Fruit fly (Drosophila melanogaster) whole organism, embryonic: ENCODE measurements around the gene tweek.
A peak's percentile ranks its signal among the peaks of the same experiment; 100 is the strongest.

Experiments used
- Adf1 ChIP-seq: fragments of 200-800 bp; sonication (Bioruptor generic); IDR thresholded peaks from 2 replicates; pipeline ENCODE4 v1.3.6; 2022; ENCODE audit warnings: missing biosample characterization, missing genetic modification characterization
- C15 ChIP-seq: fragments of 200-800 bp; sonication (Bioruptor generic); IDR thresholded peaks from 3 replicates; pipeline ENCODE4 v1.3.6; 2022; ENCODE audit warnings: missing biosample characterization, missing genetic modification characterization
- CG13424 ChIP-seq: fragments of 200-800 bp; sonication (Bioruptor generic); optimal IDR thresholded peaks from 2 replicates; lab custom pipeline; 2019; ENCODE audit warnings: missing biosample characterization, mild to moderate bottlenecking, missing genetic modification characterization, moderate library complexity
- CG13775 ChIP-seq: fragments of 200-800 bp; sonication (Bioruptor generic); optimal IDR thresholded peaks from 3 replicates; lab custom pipeline; 2017; ENCODE audit warnings: missing biosample characterization, mild to moderate bottlenecking, missing genetic modification characterization
- CG17385 ChIP-seq: fragments of 200-800 bp; sonication (Bioruptor generic); optimal IDR thresholded peaks from 3 replicates; lab custom pipeline; 2018; ENCODE audit warnings: missing biosample characterization, mild to moderate bottlenecking, missing genetic modification characterization
- CG18262 ChIP-seq: fragments of 200-800 bp; optimal IDR thresholded peaks from 3 replicates; lab custom pipeline; 2019; ENCODE audit warnings: missing biosample characterization, mild to moderate bottlenecking, missing genetic modification characterization, moderate library complexity
- CG2889 ChIP-seq: fragments of 200-800 bp; sonication (Bioruptor generic); IDR thresholded peaks from 3 replicates; pipeline ENCODE4 v1.3.6; 2022; ENCODE audit warnings: missing biosample characterization, missing genetic modification characterization
- CG31388 ChIP-seq: fragments of 200-800 bp; sonication (Bioruptor generic); optimal IDR thresholded peaks from 2 replicates; lab custom pipeline; 2016; ENCODE audit warnings: missing biosample characterization, missing genetic modification characterization
- CG34376 ChIP-seq: fragments of 200-800 bp; sonication (Bioruptor generic); optimal IDR thresholded peaks from 2 replicates; lab custom pipeline; 2018; ENCODE audit warnings: missing biosample characterization, mild to moderate bottlenecking, missing genetic modification characterization
- CG3847 ChIP-seq: fragments of 200-800 bp; sonication (Bioruptor generic); IDR thresholded peaks from 2 replicates; pipeline ENCODE4 v1.3.6; 2022; ENCODE audit warnings: missing biosample characterization, missing genetic modification characterization
- CG6272 ChIP-seq: fragments of 200-800 bp; sonication (Bioruptor generic); IDR thresholded peaks from 2 replicates; pipeline ENCODE4 v1.3.6; 2022; ENCODE audit warnings: missing biosample characterization, missing genetic modification characterization
- CG8290 ChIP-seq, 3 experiments: fragments of 200-800 bp; sonication (Bioruptor generic); optimal IDR thresholded peaks; 2 replicates each; lab custom pipeline; 2016 to 2019; ENCODE audit warnings: missing biosample characterization in 3 of 3, missing genetic modification characterization in 3 of 3, mild to moderate bottlenecking in 2 of 3, moderate library complexity in 1 of 3
- CG8388 ChIP-seq: fragments of 200-800 bp; sonication (Bioruptor generic); optimal IDR thresholded peaks from 2 replicates; lab custom pipeline; 2019; ENCODE audit warnings: missing biosample characterization, mild to moderate bottlenecking, missing genetic modification characterization, moderate library complexity
- CG9609 ChIP-seq: fragments of 200-800 bp; sonication (Bioruptor generic); optimal IDR thresholded peaks from 3 replicates; lab custom pipeline; 2016; ENCODE audit warnings: missing biosample characterization, missing genetic modification characterization
- CG9797 ChIP-seq: fragments of 200-800 bp; sonication (Bioruptor generic); optimal IDR thresholded peaks from 3 replicates; lab custom pipeline; 2018; ENCODE audit warnings: missing biosample characterization, mild to moderate bottlenecking, missing genetic modification characterization
- Camta ChIP-seq: fragments of 200-800 bp; sonication (Bioruptor generic); optimal IDR thresholded peaks from 2 replicates; lab custom pipeline; 2016; ENCODE audit warnings: missing biosample characterization, missing genetic modification characterization
- Dad ChIP-seq: fragments of 200-800 bp; sonication (Bioruptor generic); optimal IDR thresholded peaks from 3 replicates; lab custom pipeline; 2016; ENCODE audit warnings: missing biosample characterization, missing genetic modification characterization
- Doc2 ChIP-seq: fragments of 200-800 bp; sonication (Bioruptor generic); IDR thresholded peaks from 2 replicates; pipeline ENCODE4 v1.3.6; 2022; ENCODE audit warnings: missing biosample characterization, missing genetic modification characterization
- Drgx ChIP-seq: fragments of 200-800 bp; sonication (Bioruptor generic); IDR thresholded peaks from 2 replicates; pipeline ENCODE4 v1.3.6; 2022; ENCODE audit warnings: missing biosample characterization, missing genetic modification characterization
- H2.0 ChIP-seq: fragments of 200-800 bp; sonication (Bioruptor generic); IDR thresholded peaks from 2 replicates; pipeline ENCODE4 v1.3.6; 2022; ENCODE audit warnings: missing biosample characterization, missing genetic modification characterization
- Hmx ChIP-seq: fragments of 200-800 bp; sonication (Bioruptor generic); optimal IDR thresholded peaks from 2 replicates; lab custom pipeline; 2016; ENCODE audit warnings: missing biosample characterization, missing genetic modification characterization
- MBD-R2 ChIP-seq: fragments of 200-800 bp; sonication (Bioruptor generic); IDR thresholded peaks from 2 replicates; pipeline ENCODE4 v1.3.6; 2022; ENCODE audit warnings: missing biosample characterization, missing genetic modification characterization
- MESR4 ChIP-seq: fragments of 200-800 bp; sonication (Bioruptor generic); optimal IDR thresholded peaks from 2 replicates; lab custom pipeline; 2018; ENCODE audit warnings: missing biosample characterization, mild to moderate bottlenecking, missing genetic modification characterization, moderate library complexity
- Mad ChIP-seq: fragments of 200-800 bp; sonication (Bioruptor generic); optimal IDR thresholded peaks from 2 replicates; lab custom pipeline; 2016; ENCODE audit warnings: missing biosample characterization, missing genetic modification characterization
- Max ChIP-seq: fragments of 200-800 bp; sonication (Bioruptor generic); optimal IDR thresholded peaks from 2 replicates; lab custom pipeline; 2016; ENCODE audit warnings: missing biosample characterization, mild to moderate bottlenecking, missing genetic modification characterization
- Med ChIP-seq: fragments of 200-800 bp; sonication (Bioruptor generic); peaks from one replicate; lab custom pipeline; 2016; ENCODE audit warnings: missing biosample characterization, missing genetic modification characterization, mild to moderate bottlenecking, inconsistent platforms, moderate library complexity
- NfI ChIP-seq: fragments of 200-800 bp; sonication (Bioruptor generic); optimal IDR thresholded peaks from 3 replicates; lab custom pipeline; 2018; ENCODE audit warnings: missing biosample characterization, mild to moderate bottlenecking, missing genetic modification characterization, moderate library complexity
- Oli ChIP-seq: fragments of 200-800 bp; sonication (Bioruptor generic); optimal IDR thresholded peaks from 2 replicates; lab custom pipeline; 2018; ENCODE audit warnings: missing biosample characterization, mild to moderate bottlenecking, missing genetic modification characterization, moderate library complexity
- Sox102F ChIP-seq: fragments of 200-800 bp; sonication (Bioruptor generic); optimal IDR thresholded peaks from 2 replicates; lab custom pipeline; 2018; ENCODE audit warnings: missing biosample characterization, mild to moderate bottlenecking, missing genetic modification characterization, moderate library complexity
- Taf1 ChIP-seq: fragments of 200-800 bp; sonication (Bioruptor generic); IDR thresholded peaks from 2 replicates; pipeline ENCODE4 v1.3.6; 2022; ENCODE audit warnings: missing biosample characterization, missing genetic modification characterization
- aop ChIP-seq: fragments of 200-800 bp; sonication (Bioruptor generic); IDR thresholded peaks from 2 replicates; pipeline ENCODE4 v1.3.6; 2022; ENCODE audit warnings: missing biosample characterization, missing genetic modification characterization
- ato ChIP-seq: fragments of 200-800 bp; sonication (Bioruptor generic); IDR thresholded peaks from 2 replicates; pipeline ENCODE4 v1.3.6; 2022; ENCODE audit warnings: missing biosample characterization, missing genetic modification characterization; ENCODE audit not compliant: partially characterized antibody
- bbx ChIP-seq: fragments of 200-800 bp; sonication (Bioruptor generic); IDR thresholded peaks from 2 replicates; pipeline ENCODE4 v1.3.6; 2022; ENCODE audit warnings: missing biosample characterization, missing genetic modification characterization; ENCODE audit not compliant: partially characterized antibody
- chinmo ChIP-seq: fragments of 200-800 bp; sonication (Bioruptor generic); IDR thresholded peaks from 4 replicates; pipeline ENCODE4 v1.3.6; 2022; ENCODE audit warnings: missing biosample characterization, missing genetic modification characterization; ENCODE audit not compliant: partially characterized antibody
- ci ChIP-seq: fragments of 200-800 bp; sonication (Bioruptor generic); IDR thresholded peaks from 3 replicates; pipeline ENCODE4 v1.3.6; 2022; ENCODE audit warnings: missing biosample characterization, missing genetic modification characterization
- corto ChIP-seq: fragments of 200-800 bp; sonication (Bioruptor generic); optimal IDR thresholded peaks from 2 replicates; lab custom pipeline; 2016; ENCODE audit warnings: missing biosample characterization, mild to moderate bottlenecking, missing genetic modification characterization, moderate library complexity
- da ChIP-seq: fragments of 200-800 bp; sonication (Bioruptor generic); optimal IDR thresholded peaks from 2 replicates; lab custom pipeline; 2016; ENCODE audit warnings: missing biosample characterization, missing genetic modification characterization
- fd96Cb ChIP-seq: fragments of 200-800 bp; sonication (Bioruptor generic); optimal IDR thresholded peaks from 2 replicates; lab custom pipeline; 2018; ENCODE audit warnings: missing biosample characterization, mild to moderate bottlenecking, missing genetic modification characterization, moderate library complexity
- fu2 ChIP-seq: fragments of 200-800 bp; sonication (Bioruptor generic); optimal IDR thresholded peaks from 2 replicates; lab custom pipeline; 2016; ENCODE audit warnings: missing biosample characterization, missing genetic modification characterization
- grn ChIP-seq: fragments of 200-800 bp; sonication (Bioruptor generic); optimal IDR thresholded peaks from 3 replicates; lab custom pipeline; 2017; ENCODE audit warnings: missing biosample characterization, missing genetic modification characterization
- hb ChIP-seq: fragments of 200-800 bp; sonication (Bioruptor generic); IDR thresholded peaks from 3 replicates; pipeline ENCODE4 v1.3.6; 2022; ENCODE audit warnings: missing biosample characterization, missing genetic modification characterization; ENCODE audit not compliant: partially characterized antibody
- her ChIP-seq: fragments of 200-800 bp; sonication (Bioruptor generic); optimal IDR thresholded peaks from 2 replicates; lab custom pipeline; 2016; ENCODE audit warnings: missing biosample characterization, missing genetic modification characterization
- lilli ChIP-seq: fragments of 200-800 bp; sonication (Bioruptor generic); optimal IDR thresholded peaks from 3 replicates; lab custom pipeline; 2016; ENCODE audit warnings: missing biosample characterization, missing genetic modification characterization
- lola ChIP-seq, 3 experiments: fragments of >200 bp in 2 of 3; fragments of 200-800 bp in 1 of 3; sonication (Bioruptor generic) in 1 of 3; optimal IDR thresholded peaks; 2 replicates each; lab custom pipeline; 2017 to 2019; ENCODE audit warnings: missing biosample characterization in 3 of 3, missing genetic modification characterization in 3 of 3, mild to moderate bottlenecking in 1 of 3, moderate library complexity in 1 of 3
- nmo ChIP-seq: fragments of 200-800 bp; sonication (Bioruptor generic); optimal IDR thresholded peaks from 2 replicates; lab custom pipeline; 2018; ENCODE audit warnings: missing biosample characterization, mild to moderate bottlenecking, missing genetic modification characterization, moderate library complexity
- prd ChIP-seq, 3 experiments: fragments of >200 bp in 2 of 3; fragments of 200-800 bp in 1 of 3; sonication (Bioruptor generic) in 1 of 3; optimal IDR thresholded peaks in 2 of 3; IDR thresholded peaks in 1 of 3; 2 replicates in 2 of 3; 3 replicates in 1 of 3; pipeline versions ENCODE4 v1.3.6 to Lab custom; 2017 to 2022; ENCODE audit warnings: missing biosample characterization in 1 of 3, missing genetic modification characterization in 1 of 3
- rib ChIP-seq: fragments of 200-800 bp; sonication (Bioruptor generic); IDR thresholded peaks from 2 replicates; pipeline ENCODE4 v1.3.6; 2022; ENCODE audit warnings: missing biosample characterization, missing genetic modification characterization
- sens ChIP-seq: fragments of 200-800 bp; sonication (Bioruptor generic); peaks from one replicate; lab custom pipeline; 2016; ENCODE audit warnings: missing biosample characterization, missing genetic modification characterization
- slp2 ChIP-seq: fragments of 200-800 bp; sonication (Bioruptor generic); optimal IDR thresholded peaks from 2 replicates; lab custom pipeline; 2016; ENCODE audit warnings: missing biosample characterization, missing genetic modification characterization
- vvl ChIP-seq: fragments of 200-800 bp; sonication (Bioruptor generic); IDR thresholded peaks from 2 replicates; pipeline ENCODE4 v1.3.6; 2022; ENCODE audit warnings: missing biosample characterization, missing genetic modification characterization
- yki ChIP-seq: fragments of >200 bp; optimal IDR thresholded peaks from 3 replicates; lab custom pipeline; 2018

tweek gene

DNA sequence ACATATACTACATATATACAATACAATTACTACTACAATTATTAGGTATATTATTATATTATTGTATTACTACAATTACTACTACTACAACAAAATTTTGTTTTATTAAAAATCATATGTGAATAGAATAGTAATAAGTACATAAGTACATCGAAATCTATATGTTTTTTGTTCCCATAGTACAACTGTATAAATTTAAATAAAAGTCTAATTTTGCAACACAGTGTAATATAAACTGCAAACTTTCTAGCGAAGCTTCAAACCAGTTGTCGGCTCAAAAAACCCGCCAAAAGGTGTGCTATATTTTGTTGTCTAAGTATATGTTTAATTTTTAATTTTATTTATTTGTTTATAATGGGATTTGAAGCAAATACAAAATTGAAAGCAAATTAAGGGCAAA, 28.7 kb upstream of the tweek start (continued):
- TF ChIP-seq lola (GFP tag; optimal IDR thresholded peaks at IDR 0.05; lab: Kevin White, UChicago) (peak in 1 of 3 experiments; percentile 37), nmo (peak; percentile 27), hb (GFP tag; lab: Robert Waterston, UW) (no peak), sens (peak; percentile 40), MESR4 (GFP tag; lab: Kevin White, UChicago) (no peak), corto (no peak), C15 (no peak), Med (GFP tag; lab: Kevin White, UChicago) (no peak), Oli (tag; lab: Kevin White, UChicago) (no peak), NfI (GFP tag; lab: Kevin White, UChicago) (no peak), Doc2 (GFP tag; lab: Robert Waterston, UW) (no peak), lilli (GFP tag; lab: Kevin White, UChicago) (no peak), CG8388 (GFP tag; lab: Kevin White, UChicago) (peak; percentile 36), prd (optimal IDR thresholded peaks at IDR 0.05; lab: Kevin White, UChicago) (no peak), prd (GFP tag; IDR thresholded peaks at IDR 0.05; lab: Robert Waterston, UW) (no peak), CG18262 (tag; lab: Kevin White, UChicago) (peak; percentile 22), H2.0 (no peak), Mad (GFP tag; lab: Kevin White, UChicago) (no peak), aop (GFP tag; lab: Robert Waterston, UW) (no peak), fd96Cb (no peak), CG8290 (GFP tag; optimal IDR thresholded peaks at IDR 0.05; lab: Kevin White, UChicago) (no peak), CG8290 (tag; optimal IDR thresholded peaks at IDR 0.05; lab: Kevin White, UChicago) (no peak), CG3847 (GFP tag; lab: Robert Waterston, UW) (no peak), ci (no peak), slp2 (GFP tag; lab: Kevin White, UChicago) (no peak), grn (no peak), CG13775 (no peak), chinmo (GFP tag; lab: Robert Waterston, UW) (no peak), da (GFP tag; lab: Kevin White, UChicago) (no peak), Drgx (GFP tag; lab: Robert Waterston, UW) (no peak), CG13424 (tag; lab: Kevin White, UChicago) (no peak), Dad (GFP tag; lab: Kevin White, UChicago) (no peak), MBD-R2 (GFP tag; lab: Robert Waterston, UW) (no peak), Adf1 (GFP tag; lab: Robert Waterston, UW) (no peak), CG34376 (no peak), Hmx (GFP tag; lab: Kevin White, UChicago) (no peak), Sox102F (peak; percentile 4), CG9609 (GFP tag; lab: Kevin White, UChicago) (no peak), CG9797 (GFP tag; lab: Kevin White, UChicago) (no peak), fu2 (GFP tag; lab: Kevin White, UChicago) (no peak), Camta (GFP tag; lab: Kevin White, UChicago) (no peak), CG6272 (GFP tag; lab: Robert Waterston, UW) (no peak), CG2889 (peak; percentile 60; the same call in 2 of the 3 replicates), rib (no peak), vvl (GFP tag; lab: Robert Waterston, UW) (no peak; the same call in 1 of the 2 replicates), ato (GFP tag; lab: Robert Waterston, UW) (no peak), CG17385 (GFP tag; lab: Kevin White, UChicago) (no peak), Taf1 (GFP tag; lab: Robert Waterston, UW) (no peak), yki (lab: Kevin White, UChicago) (no peak), Max (GFP tag; lab: Kevin White, UChicago) (no peak), bbx (GFP tag; lab: Robert Waterston, UW) (no peak), CG31388 (GFP tag; lab: Kevin White, UChicago) (no peak), her (GFP tag; lab: Kevin White, UChicago) (no peak)
